Worm (Caenorhabditis elegans) whole organism, mixed stage, embryonic: ENCODE results near the gene Y54G2A.73.

ENCODE experiments used
- M03D4.4 ChIP-seq: sonication (generic microtip); optimal IDR thresholded peaks from 2 replicates; lab custom pipeline; 2017; ENCODE audit warnings: mild to moderate bottlenecking, missing genetic modification characterization, missing compliant biosample characterization
- blmp-1 ChIP-seq: fragments of 150-350 bp; optimal IDR thresholded peaks from 2 replicates; lab custom pipeline; 2014; ENCODE audit warnings: missing biosample characterization, missing genetic modification characterization
- ceh-39 ChIP-seq: fragments of 150-350 bp; optimal IDR thresholded peaks from 2 replicates; lab custom pipeline; 2014; ENCODE audit warnings: missing biosample characterization, missing genetic modification characterization
- hlh-1 ChIP-seq: fragments of 150-350 bp; optimal IDR thresholded peaks from 2 replicates; lab custom pipeline; 2014; ENCODE audit warnings: missing biosample characterization, missing genetic modification reagents, missing genetic modification characterization
- lin-13 ChIP-seq: fragments of 150-350 bp; optimal IDR thresholded peaks from 2 replicates; lab custom pipeline; 2014; ENCODE audit warnings: missing biosample characterization, missing genetic modification characterization
- mep-1 ChIP-seq: fragments of 150-350 bp; optimal IDR thresholded peaks from 2 replicates; lab custom pipeline; 2017; ENCODE audit warnings: missing biosample characterization, missing genetic modification reagents, missing genetic modification characterization, inconsistent platforms
- nhr-28 ChIP-seq: fragments of 150-350 bp; optimal IDR thresholded peaks from 2 replicates; lab custom pipeline; 2014; ENCODE audit warnings: missing biosample characterization, missing genetic modification characterization
- nhr-76 ChIP-seq: sonication (generic microtip); optimal IDR thresholded peaks from 2 replicates; lab custom pipeline; 2017; ENCODE audit warnings: missing biosample characterization, missing genetic modification characterization
- sem-2 ChIP-seq: fragments of 200-800 bp; sonication (Bioruptor generic); optimal IDR thresholded peaks from 2 replicates; lab custom pipeline; 2018; ENCODE audit warnings: mild to moderate bottlenecking, missing genetic modification characterization, missing compliant biosample characterization
- snpc-4 ChIP-seq: fragments of 150-350 bp; optimal IDR thresholded peaks from 2 replicates; lab custom pipeline; 2014; ENCODE audit warnings: missing biosample characterization, missing genetic modification characterization
- sptf-1 ChIP-seq: sonication (generic microtip); optimal IDR thresholded peaks from 2 replicates; lab custom pipeline; 2017; ENCODE audit warnings: mild to moderate bottlenecking, missing genetic modification characterization, moderate library complexity, missing compliant biosample characterization
- unc-39 ChIP-seq: fragments of 150-350 bp; optimal IDR thresholded peaks from 2 replicates; lab custom pipeline; 2014; ENCODE audit warnings: missing biosample characterization, missing genetic modification characterization
- unc-62 ChIP-seq: fragments of 150-350 bp; optimal IDR thresholded peaks from 2 replicates; lab custom pipeline; 2014; ENCODE audit warnings: missing biosample characterization, missing genetic modification reagents, missing genetic modification characterization

ce11 chrIV:3044158-3044557 lies 35.5 kb upstream of the Y54G2A.73 start:
- TF ChIP-seq hlh-1 (tag; lab: Kevin White, UChicago) (no peak), unc-62 (GFP tag; lab: Kevin White, UChicago) (no peak), lin-13 (tag; lab: Kevin White, UChicago) (no peak), M03D4.4 (tag; lab: Kevin White, UChicago) (no peak), nhr-28 (tag; lab: Kevin White, UChicago) (no peak), nhr-76 (tag; lab: Kevin White, UChicago) (no peak), blmp-1 (no peak), mep-1 (no peak), sem-2 (no peak), snpc-4 (tag; lab: Kevin White, UChicago) (no peak), sptf-1 (no peak), ceh-39 (tag; lab: Kevin White, UChicago) (no peak), unc-39 (tag; lab: Kevin White, UChicago) (no peak)
